Worm (Caenorhabditis elegans) whole organism, L4 larva: ENCODE measurements around the gene C14A4.9.

ENCODE experiments used
- D1046.2 ChIP-seq: fragments of 200-800 bp; sonication (Bioruptor generic); IDR thresholded peaks from 2 replicates; pipeline ENCODE4 v1.3.6; 2022; ENCODE audit warnings: missing genetic modification characterization, missing compliant biosample characterization
- F37D6.2 ChIP-seq: sonication (generic microtip); optimal IDR thresholded peaks from 2 replicates; lab custom pipeline; 2016; ENCODE audit warnings: mild to moderate bottlenecking, missing genetic modification characterization, missing compliant biosample characterization
- F49E8.2 ChIP-seq: sonication (generic microtip); optimal IDR thresholded peaks from 2 replicates; lab custom pipeline; 2016; ENCODE audit warnings: missing compliant biosample characterization, mild to moderate bottlenecking, missing genetic modification characterization, borderline replicate concordance
- Y48G9A.11 ChIP-seq: fragments of 200-800 bp; sonication (Bioruptor generic); IDR thresholded peaks from 2 replicates; pipeline ENCODE4 v1.3.6; 2022; ENCODE audit warnings: missing genetic modification reagents, missing genetic modification characterization, missing compliant biosample characterization
- Y5F2A.4 ChIP-seq: fragments of 200-800 bp; sonication (Bioruptor generic); optimal IDR thresholded peaks from 2 replicates; lab custom pipeline; 2018; ENCODE audit warnings: mild to moderate bottlenecking, missing genetic modification characterization, missing compliant biosample characterization
- Y75B8A.6 ChIP-seq: fragments of 200-800 bp; sonication (Bioruptor generic); IDR thresholded peaks from 2 replicates; pipeline ENCODE4 v1.3.6; 2022; ENCODE audit warnings: missing genetic modification reagents, missing genetic modification characterization, missing compliant biosample characterization
- aha-1 ChIP-seq: fragments of 150-350 bp; peaks from one replicate; lab custom pipeline; 2014; ENCODE audit warnings: missing biosample characterization, missing genetic modification characterization
- aly-2 ChIP-seq: sonication (generic microtip); optimal IDR thresholded peaks from 2 replicates; lab custom pipeline; 2018; ENCODE audit warnings: missing biosample characterization, missing genetic modification characterization
- ama-1 ChIP-seq: fragments of 150-350 bp; optimal IDR thresholded peaks from 2 replicates; lab custom pipeline; 2014; ENCODE audit warnings: inconsistent platforms, mixed read lengths
- attf-4 ChIP-seq: sonication (generic microtip); optimal IDR thresholded peaks from 3 replicates; lab custom pipeline; 2017; ENCODE audit warnings: missing biosample characterization, missing genetic modification characterization
- ceh-32 ChIP-seq: sonication (generic microtip); optimal IDR thresholded peaks from 2 replicates; lab custom pipeline; 2016; ENCODE audit warnings: mild to moderate bottlenecking, missing genetic modification characterization, missing compliant biosample characterization; ENCODE audit not compliant: poor library complexity
- ces-1 ChIP-seq: fragments of 150-350 bp; sonication (generic microtip); optimal IDR thresholded peaks from 4 replicates; lab custom pipeline; 2014; ENCODE audit warnings: missing biosample characterization, missing genetic modification reagents, missing genetic modification characterization
- dmd-6 ChIP-seq: fragments of 200-800 bp; sonication (Bioruptor generic); IDR thresholded peaks from 2 replicates; pipeline ENCODE4 v1.3.6; 2022; ENCODE audit warnings: missing genetic modification reagents, missing genetic modification characterization, missing compliant biosample characterization
- dpl-1 ChIP-seq: fragments of 150-350 bp; optimal IDR thresholded peaks from 2 replicates; lab custom pipeline; 2014; ENCODE audit warnings: missing biosample characterization, missing genetic modification reagents, missing genetic modification characterization
- duxl-1 ChIP-seq: sonication (generic microtip); optimal IDR thresholded peaks from 2 replicates; lab custom pipeline; 2016; ENCODE audit warnings: mild to moderate bottlenecking, missing genetic modification characterization, moderate library complexity, missing compliant biosample characterization; ENCODE audit not compliant: poor library complexity
- dve-1 ChIP-seq: sonication (generic microtip); optimal IDR thresholded peaks from 2 replicates; lab custom pipeline; 2017; ENCODE audit warnings: antibody characterized with exemption, mild to moderate bottlenecking, missing genetic modification characterization, missing compliant biosample characterization; ENCODE audit not compliant: insufficient read depth
- fkh-10 ChIP-seq: fragments of 150-350 bp; optimal IDR thresholded peaks from 2 replicates; lab custom pipeline; 2014; ENCODE audit warnings: missing biosample characterization, missing genetic modification reagents, missing genetic modification characterization
- fos-1 ChIP-seq: fragments of 150-350 bp; optimal IDR thresholded peaks from 2 replicates; lab custom pipeline; 2014; ENCODE audit warnings: missing biosample characterization, missing genetic modification characterization
- gei-8 ChIP-seq: fragments of 200-800 bp; sonication (Bioruptor generic); optimal IDR thresholded peaks from 2 replicates; lab custom pipeline; 2018; ENCODE audit warnings: mild to moderate bottlenecking, missing genetic modification characterization, missing compliant biosample characterization
- hlh-11 ChIP-seq: fragments of 200-800 bp; sonication (Bioruptor generic); optimal IDR thresholded peaks from 2 replicates; lab custom pipeline; 2018; ENCODE audit warnings: mild to moderate bottlenecking, missing genetic modification characterization, missing compliant biosample characterization
- hmg-1.1 ChIP-seq: fragments of 200-800 bp; sonication (Bioruptor generic); IDR thresholded peaks from 2 replicates; pipeline ENCODE4 v1.3.6; 2022; ENCODE audit warnings: missing genetic modification reagents, missing genetic modification characterization, missing compliant biosample characterization
- jun-1 ChIP-seq: fragments of 150-350 bp; optimal IDR thresholded peaks from 2 replicates; lab custom pipeline; 2014; ENCODE audit warnings: missing biosample characterization, missing genetic modification reagents, missing genetic modification characterization
- lim-7 ChIP-seq: fragments of 200-800 bp; sonication (Bioruptor generic); IDR thresholded peaks from 2 replicates; pipeline ENCODE4 v1.3.6; 2022; ENCODE audit warnings: missing genetic modification characterization, missing compliant biosample characterization
- lin-38 ChIP-seq: fragments of 200-800 bp; sonication (Bioruptor generic); IDR thresholded peaks from 2 replicates; pipeline ENCODE4 v1.3.6; 2022; ENCODE audit warnings: missing genetic modification reagents, missing genetic modification characterization, missing compliant biosample characterization
- lir-3 ChIP-seq: sonication (generic microtip); optimal IDR thresholded peaks from 2 replicates; lab custom pipeline; 2016; ENCODE audit warnings: mild to moderate bottlenecking, missing genetic modification characterization, missing compliant biosample characterization
- lsy-2 ChIP-seq, 2 experiments: fragments of 150-350 bp in 1 of 2; sonication (generic microtip) in 1 of 2; optimal IDR thresholded peaks; 2 replicates each; lab custom pipeline; 2014 to 2017; ENCODE audit warnings: missing biosample characterization in 2 of 2, missing genetic modification characterization in 2 of 2
- madf-5 ChIP-seq, 2 experiments: fragments of 200-800 bp; sonication (Bioruptor generic); IDR thresholded peaks; 2 replicates each; pipeline ENCODE4 v1.3.6; 2022; ENCODE audit warnings: missing compliant biosample characterization in 2 of 2, missing genetic modification characterization in 2 of 2
- mep-1 ChIP-seq: fragments of 150-350 bp; sonication (generic microtip); optimal IDR thresholded peaks from 3 replicates; lab custom pipeline; 2014; ENCODE audit warnings: missing biosample characterization, missing genetic modification characterization
- mes-2 ChIP-seq: sonication (generic microtip); optimal IDR thresholded peaks from 2 replicates; lab custom pipeline; 2016; ENCODE audit warnings: missing genotype, mild to moderate bottlenecking, missing genetic modification characterization, missing compliant biosample characterization; ENCODE audit not compliant: poor library complexity, severe bottlenecking
- nhr-102 ChIP-seq: sonication (generic microtip); optimal IDR thresholded peaks from 2 replicates; lab custom pipeline; 2016; ENCODE audit warnings: mild to moderate bottlenecking, missing genetic modification characterization, moderate library complexity, missing compliant biosample characterization
- nhr-11 ChIP-seq: fragments of 150-350 bp; optimal IDR thresholded peaks from 2 replicates; lab custom pipeline; 2014; ENCODE audit warnings: missing biosample characterization, missing genetic modification characterization
- nhr-111 ChIP-seq: fragments of 200-800 bp; sonication (Bioruptor generic); optimal IDR thresholded peaks from 2 replicates; lab custom pipeline; 2018; ENCODE audit warnings: mild to moderate bottlenecking, missing genetic modification characterization, missing compliant biosample characterization
- nhr-28 ChIP-seq: fragments of 150-350 bp; optimal IDR thresholded peaks from 2 replicates; lab custom pipeline; 2014; ENCODE audit warnings: missing biosample characterization, missing genetic modification characterization
- nhr-41 ChIP-seq: fragments of 200-800 bp; sonication (Bioruptor generic); IDR thresholded peaks from 2 replicates; pipeline ENCODE4 v1.3.6; 2022; ENCODE audit warnings: missing genetic modification reagents, missing genetic modification characterization, missing compliant biosample characterization
- nhr-42 ChIP-seq: fragments of 200-800 bp; sonication (Bioruptor generic); IDR thresholded peaks from 2 replicates; pipeline ENCODE4 v1.3.6; 2022; ENCODE audit warnings: missing genetic modification characterization, missing compliant biosample characterization
- nhr-6 ChIP-seq: fragments of 150-350 bp; optimal IDR thresholded peaks from 2 replicates; lab custom pipeline; 2014; ENCODE audit warnings: missing biosample characterization, missing genetic modification characterization
- nhr-77 ChIP-seq: fragments of 150-350 bp; optimal IDR thresholded peaks from 2 replicates; lab custom pipeline; 2014; ENCODE audit warnings: missing biosample characterization, missing genetic modification characterization
- pha-4 ChIP-seq, 2 experiments: fragments of 150-350 bp in 1 of 2; fragments of 200-800 bp in 1 of 2; sonication (Bioruptor generic) in 1 of 2; IDR thresholded peaks in 1 of 2; optimal IDR thresholded peaks in 1 of 2; 2 replicates each; pipeline versions ENCODE4 v1.3.6 to Lab custom; 2014 to 2022; ENCODE audit warnings: missing genetic modification characterization in 2 of 2, missing genetic modification reagents in 2 of 2, missing biosample characterization in 1 of 2, missing compliant biosample characterization in 1 of 2
- pqm-1 ChIP-seq: sonication (generic microtip); optimal IDR thresholded peaks from 2 replicates; lab custom pipeline; 2017; ENCODE audit warnings: missing biosample characterization, missing genetic modification characterization
- saeg-2 ChIP-seq: fragments of 200-800 bp; sonication (Bioruptor generic); IDR thresholded peaks from 2 replicates; pipeline ENCODE4 v1.3.6; 2022; ENCODE audit warnings: missing genetic modification reagents, missing genetic modification characterization, missing compliant biosample characterization
- skn-1 ChIP-seq: fragments of 150-350 bp; optimal IDR thresholded peaks from 2 replicates; lab custom pipeline; 2014; ENCODE audit warnings: missing biosample characterization, missing genetic modification characterization
- snpc-4 ChIP-seq: fragments of 150-350 bp; optimal IDR thresholded peaks from 2 replicates; lab custom pipeline; 2014; ENCODE audit warnings: missing biosample characterization, missing genetic modification characterization
- spr-1 ChIP-seq: sonication (generic microtip); optimal IDR thresholded peaks from 2 replicates; lab custom pipeline; 2016; ENCODE audit warnings: mild to moderate bottlenecking, missing genetic modification characterization, missing compliant biosample characterization
- spr-3 ChIP-seq: fragments of 200-800 bp; sonication (Bioruptor generic); optimal IDR thresholded peaks from 2 replicates; lab custom pipeline; 2018; ENCODE audit warnings: mild to moderate bottlenecking, missing genetic modification characterization, missing compliant biosample characterization
- tra-1 ChIP-seq: fragments of 200-800 bp; sonication (Bioruptor generic); IDR thresholded peaks from 2 replicates; pipeline ENCODE4 v1.3.6; 2022; ENCODE audit warnings: missing genetic modification reagents, missing genetic modification characterization, missing compliant biosample characterization
- unc-130 ChIP-seq: sonication (generic microtip); optimal IDR thresholded peaks from 2 replicates; lab custom pipeline; 2016; ENCODE audit warnings: missing genetic modification reagents, missing genetic modification characterization, missing compliant biosample characterization
- unc-39 ChIP-seq: sonication (generic microtip); optimal IDR thresholded peaks from 2 replicates; lab custom pipeline; 2017; ENCODE audit warnings: missing biosample characterization, missing genetic modification characterization
- zfp-2 ChIP-seq: sonication (generic microtip); optimal IDR thresholded peaks from 2 replicates; lab custom pipeline; 2016; ENCODE audit warnings: mild to moderate bottlenecking, missing genetic modification characterization, missing compliant biosample characterization
- zip-11 ChIP-seq: fragments of 200-800 bp; sonication (Bioruptor generic); IDR thresholded peaks from 2 replicates; pipeline ENCODE4 v1.3.6; 2022; ENCODE audit warnings: missing genetic modification characterization, missing compliant biosample characterization
- zip-2 ChIP-seq: fragments of 150-350 bp; optimal IDR thresholded peaks from 2 replicates; lab custom pipeline; 2014; ENCODE audit warnings: missing biosample characterization, missing genetic modification characterization
- ztf-11 ChIP-seq: fragments of 150-350 bp; optimal IDR thresholded peaks from 2 replicates; lab custom pipeline; 2014; ENCODE audit warnings: missing biosample characterization, missing genetic modification characterization
- ztf-7 ChIP-seq: fragments of 150-350 bp; optimal IDR thresholded peaks from 2 replicates; lab custom pipeline; 2014; ENCODE audit warnings: missing biosample characterization, missing genetic modification characterization

Gene C14A4.9

DNA sequence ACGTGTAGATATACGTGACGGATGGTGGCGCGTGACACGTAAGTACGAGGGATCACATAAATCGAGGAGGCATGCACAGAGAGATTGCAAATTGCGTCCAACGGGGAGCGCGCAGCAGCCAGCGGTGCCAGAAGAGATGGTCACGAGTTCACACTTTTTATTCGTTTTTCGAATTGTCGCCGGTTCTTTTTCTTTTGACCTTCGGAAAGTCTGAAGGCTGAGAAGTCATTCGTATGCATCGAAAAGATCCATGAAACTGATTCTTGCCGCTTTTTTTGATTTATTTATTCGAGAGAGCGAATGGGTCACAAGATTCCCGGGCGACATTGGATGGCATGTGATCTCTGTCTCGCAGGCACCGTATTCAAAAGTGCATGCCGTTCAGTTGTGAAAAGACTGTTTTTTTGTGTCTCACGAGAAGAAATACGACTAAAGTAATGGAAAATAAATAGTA is 40.1 kb upstream of the C14A4.9 start (continued):
- no peak for TF ChIP-seq F37D6.2 (tag; lab: Kevin White, UChicago)
- TF ChIP-seq fkh-10 = no peak
- peak; percentile 44 for TF ChIP-seq duxl-1 (tag; lab: Kevin White, UChicago)
- TF ChIP-seq dpl-1 = peak; percentile 16
- no peak for TF ChIP-seq nhr-102 (tag; lab: Kevin White, UChicago)
- TF ChIP-seq unc-39 (tag; lab: Kevin White, UChicago) = no peak
- TF ChIP-seq D1046.2 (GFP tag; lab: Robert Waterston, UW) = no peak
- peak; percentile 74 for TF ChIP-seq mep-1 (tag; lab: Kevin White, UChicago)
- peak; percentile 88 for TF ChIP-seq hlh-11 (tag; lab: Kevin White, UChicago)
- TF ChIP-seq Y75B8A.6 (GFP tag; lab: Robert Waterston, UW) = no peak
- no peak for TF ChIP-seq saeg-2 (GFP tag; lab: Robert Waterston, UW)
- TF ChIP-seq ceh-32 = no peak
- no peak for TF ChIP-seq lir-3
- no peak for TF ChIP-seq ces-1 (GFP tag; lab: Kevin White, UChicago)
- no peak for TF ChIP-seq lim-7 (GFP tag; lab: Robert Waterston, UW)
- TF ChIP-seq zfp-2 (tag; lab: Kevin White, UChicago) = no peak
- no peak for TF ChIP-seq zip-11 (GFP tag; lab: Robert Waterston, UW)
- TF ChIP-seq pqm-1 = no peak
- TF ChIP-seq ztf-7 (tag; lab: Kevin White, UChicago) = no peak
- no peak for TF ChIP-seq dmd-6
- TF ChIP-seq pha-4 (GFP tag; IDR thresholded peaks at IDR 0.05; lab: Robert Waterston, UW) = no peak
- TF ChIP-seq pha-4 (tag; optimal IDR thresholded peaks at IDR 0.05; lab: Kevin White, UChicago) = no peak
- no peak for TF ChIP-seq spr-3 (GFP tag; lab: Kevin White, UChicago)
- no peak for TF ChIP-seq nhr-41 (GFP tag; lab: Robert Waterston, UW)
- TF ChIP-seq gei-8 (GFP tag; lab: Kevin White, UChicago) = no peak
- TF ChIP-seq hmg-1.1 = peak; percentile 70; the same call in 1 of the 2 replicates
- no peak for TF ChIP-seq zip-2 (tag; lab: Kevin White, UChicago)
- TF ChIP-seq Y48G9A.11 (GFP tag; lab: Robert Waterston, UW) = no peak
- TF ChIP-seq mes-2 (tag; lab: Kevin White, UChicago) = peak; percentile 15
- 0 out of 4 replicates have a peak, but pooled peaks of 1 of the 2 experiments have one; percentile 7 for TF ChIP-seq madf-5 (GFP tag; IDR thresholded peaks at IDR 0.05; lab: Robert Waterston, UW)
- peak; percentile 66 for TF ChIP-seq dve-1
- no peak for TF ChIP-seq attf-4 (tag; lab: Kevin White, UChicago)
- no peak for TF ChIP-seq ztf-11 (tag; lab: Kevin White, UChicago)
- TF ChIP-seq lsy-2 (tag; optimal IDR thresholded peaks at IDR 0.05; lab: Kevin White, UChicago) = peak; percentile 13 to 63
- TF ChIP-seq nhr-6 = no peak
- no peak for TF ChIP-seq nhr-42 (GFP tag; lab: Robert Waterston, UW)
- TF ChIP-seq jun-1 (tag; lab: Kevin White, UChicago) = no peak
- TF ChIP-seq snpc-4 (tag; lab: Kevin White, UChicago) = no peak
- 0 out of 2 replicates have a peak, but pooled peaks have one; percentile 16 for TF ChIP-seq lin-38 (GFP tag; lab: Robert Waterston, UW)
- no peak for TF ChIP-seq nhr-111 (GFP tag; lab: Kevin White, UChicago)
- TF ChIP-seq tra-1 (GFP tag; lab: Robert Waterston, UW) = no peak
- peak; percentile 73 for TF ChIP-seq nhr-11
- no peak for TF ChIP-seq spr-1 (tag; lab: Kevin White, UChicago)
- TF ChIP-seq aha-1 = peak; percentile 99
- no peak for TF ChIP-seq F49E8.2
- no peak for TF ChIP-seq skn-1 (tag; lab: Kevin White, UChicago)
- TF ChIP-seq nhr-77 (tag; lab: Kevin White, UChicago) = no peak
- TF ChIP-seq ama-1 (lab: Kevin White, UChicago) = peak; percentile 3
- no peak for TF ChIP-seq aly-2
- TF ChIP-seq Y5F2A.4 (GFP tag; lab: Kevin White, UChicago) = no peak
- TF ChIP-seq unc-130 (GFP tag; lab: Kevin White, UChicago) = no peak
- peak; percentile 17 for TF ChIP-seq nhr-28 (tag; lab: Kevin White, UChicago)
- no peak for TF ChIP-seq fos-1
